Worm (Caenorhabditis elegans) whole organism, late embryonic: ENCODE data around the gene ceh-41.

Source experiments
- C08G9.2 ChIP-seq: sonication (generic microtip); optimal IDR thresholded peaks from 2 replicates; lab custom pipeline; 2016; ENCODE audit warnings: mild to moderate bottlenecking, missing genetic modification characterization, moderate library complexity, missing compliant biosample characterization
- T23F11.4 ChIP-seq: fragments of 200-800 bp; sonication (Bioruptor generic); optimal IDR thresholded peaks from 2 replicates; lab custom pipeline; 2018; ENCODE audit warnings: mild to moderate bottlenecking, missing genetic modification characterization, missing compliant biosample characterization
- ama-1 ChIP-seq: fragments of 150-350 bp; optimal IDR thresholded peaks from 2 replicates; lab custom pipeline; 2014
- ceh-18 ChIP-seq: sonication (generic microtip); optimal IDR thresholded peaks from 2 replicates; lab custom pipeline; 2016; ENCODE audit warnings: missing genetic modification characterization, missing compliant biosample characterization
- ceh-6 ChIP-seq: fragments of 200-800 bp; sonication (Bioruptor generic); optimal IDR thresholded peaks from 2 replicates; lab custom pipeline; 2018; ENCODE audit warnings: mild to moderate bottlenecking, missing genetic modification characterization, missing compliant biosample characterization
- elt-2 ChIP-seq: sonication (generic microtip); optimal IDR thresholded peaks from 2 replicates; lab custom pipeline; 2016; ENCODE audit warnings: missing genetic modification reagents, missing genetic modification characterization, missing compliant biosample characterization
- eyg-1 ChIP-seq: sonication (generic microtip); optimal IDR thresholded peaks from 2 replicates; lab custom pipeline; 2016; ENCODE audit warnings: missing genotype, missing genetic modification characterization, missing compliant biosample characterization
- fkh-10 ChIP-seq: fragments of 150-350 bp; optimal IDR thresholded peaks from 2 replicates; lab custom pipeline; 2014; ENCODE audit warnings: missing biosample characterization, missing genetic modification reagents, missing genetic modification characterization
- fkh-6 ChIP-seq: sonication (generic microtip); optimal IDR thresholded peaks from 2 replicates; lab custom pipeline; 2016; ENCODE audit warnings: missing genetic modification characterization, missing compliant biosample characterization
- hlh-15 ChIP-seq: sonication (generic microtip); optimal IDR thresholded peaks from 2 replicates; lab custom pipeline; 2016; ENCODE audit warnings: missing genetic modification characterization, missing compliant biosample characterization
- mec-3 ChIP-seq: sonication (generic microtip); optimal IDR thresholded peaks from 2 replicates; lab custom pipeline; 2016; ENCODE audit warnings: borderline replicate concordance, missing genetic modification characterization, missing compliant biosample characterization
- pat-9 ChIP-seq: fragments of 200-800 bp; sonication (Bioruptor generic); optimal IDR thresholded peaks from 2 replicates; lab custom pipeline; 2018; ENCODE audit warnings: mild to moderate bottlenecking, missing genetic modification characterization, moderate library complexity, missing compliant biosample characterization
- unc-42 ChIP-seq: sonication (generic microtip); optimal IDR thresholded peaks from 2 replicates; lab custom pipeline; 2016; ENCODE audit warnings: missing genotype, missing genetic modification characterization, missing compliant biosample characterization
- unc-55 ChIP-seq: sonication (generic microtip); optimal IDR thresholded peaks from 2 replicates; lab custom pipeline; 2017; ENCODE audit warnings: missing biosample characterization, missing genetic modification reagents, missing genetic modification characterization

DNA sequence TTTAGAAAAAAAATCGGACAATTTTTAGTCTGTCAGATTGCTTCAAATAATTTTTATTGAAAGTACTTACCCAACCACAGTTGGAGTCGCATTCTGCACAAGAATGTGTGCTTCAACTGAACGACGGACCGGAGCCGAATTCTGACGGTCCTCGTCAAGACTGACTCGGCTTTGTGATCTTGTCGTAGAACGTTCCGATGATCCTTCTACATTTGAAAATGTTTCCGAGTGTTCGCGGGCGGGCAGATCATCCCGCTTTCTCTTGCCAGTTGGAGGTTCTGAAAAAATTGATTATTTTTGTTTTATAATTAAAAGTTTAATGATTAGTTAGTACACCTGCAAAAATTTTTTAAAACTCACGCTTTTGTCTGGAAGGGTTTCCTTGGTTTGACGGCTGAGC lies 790 bp downstream of the ceh-41 start:
- TF ChIP-seq C08G9.2 (no peak), mec-3 (tag; lab: Kevin White, UChicago) (no peak), elt-2 (tag; lab: Kevin White, UChicago) (no peak), unc-42 (tag; lab: Kevin White, UChicago) (no peak), pat-9 (tag; lab: Kevin White, UChicago) (no peak), fkh-6 (tag; lab: Kevin White, UChicago) (no peak), ceh-18 (tag; lab: Kevin White, UChicago) (no peak), fkh-10 (GFP tag; lab: Kevin White, UChicago) (no peak), ceh-6 (GFP tag; lab: Kevin White, UChicago) (no peak), eyg-1 (tag; lab: Kevin White, UChicago) (no peak), hlh-15 (tag; lab: Kevin White, UChicago) (no peak), unc-55 (GFP tag; lab: Kevin White, UChicago) (no peak), T23F11.4 (GFP tag; lab: Kevin White, UChicago) (no peak), ama-1 (lab: Kevin White, UChicago) (no peak)
